Worm (Caenorhabditis elegans) whole organism, L4 larva: Measurements from ENCODE around the gene F44E5.5.

Experiments used
- F10B5.3 ChIP-seq: sonication (generic microtip); optimal IDR thresholded peaks from 2 replicates; lab custom pipeline; 2016; ENCODE audit warnings: mild to moderate bottlenecking, missing genetic modification characterization, missing compliant biosample characterization
- F26F4.8 ChIP-seq: fragments of 200-800 bp; sonication (Bioruptor generic); conservative IDR thresholded peaks from 2 replicates; pipeline ENCODE4 v1.3.6; 2022; ENCODE audit warnings: missing genetic modification characterization, missing compliant biosample characterization
- F37D6.2 ChIP-seq: sonication (generic microtip); optimal IDR thresholded peaks from 2 replicates; lab custom pipeline; 2016; ENCODE audit warnings: mild to moderate bottlenecking, missing genetic modification characterization, missing compliant biosample characterization
- F44E2.7 ChIP-seq: fragments of 200-800 bp; sonication (Bioruptor generic); IDR thresholded peaks from 2 replicates; pipeline ENCODE4 v2.1.2; 2022; ENCODE audit warnings: missing genetic modification characterization, missing compliant biosample characterization
- T26A8.4 ChIP-seq: fragments of 200-800 bp; sonication (Bioruptor generic); IDR thresholded peaks from 2 replicates; pipeline ENCODE4 v1.3.6; 2022; ENCODE audit warnings: missing genetic modification characterization, missing compliant biosample characterization
- Y105C5A.15 ChIP-seq: fragments of 200-800 bp; sonication (Bioruptor generic); IDR thresholded peaks from 2 replicates; pipeline ENCODE4 v1.3.6; 2022; ENCODE audit warnings: missing genetic modification characterization, missing compliant biosample characterization
- Y48G9A.11 ChIP-seq: fragments of 200-800 bp; sonication (Bioruptor generic); IDR thresholded peaks from 2 replicates; pipeline ENCODE4 v1.3.6; 2022; ENCODE audit warnings: missing genetic modification reagents, missing genetic modification characterization, missing compliant biosample characterization
- ZK337.2 ChIP-seq: fragments of 200-800 bp; sonication (Bioruptor generic); IDR thresholded peaks from 2 replicates; pipeline ENCODE4 v1.3.6; 2022; ENCODE audit warnings: missing genetic modification reagents, missing genetic modification characterization, missing compliant biosample characterization
- arid-1 ChIP-seq: fragments of 200-800 bp; sonication (Bioruptor generic); conservative IDR thresholded peaks from 2 replicates; pipeline ENCODE4 v1.3.6; 2022; ENCODE audit warnings: missing genetic modification reagents, missing genetic modification characterization, missing compliant biosample characterization
- ceh-20 ChIP-seq: fragments of 200-800 bp; sonication (Bioruptor generic); IDR thresholded peaks from 2 replicates; pipeline ENCODE4 v1.3.6; 2022; ENCODE audit warnings: missing genetic modification reagents, missing genetic modification characterization, missing compliant biosample characterization
- ceh-44 ChIP-seq: fragments of 200-800 bp; sonication (Bioruptor generic); IDR thresholded peaks from 2 replicates; pipeline ENCODE4 v1.3.6; 2022; ENCODE audit warnings: missing genetic modification reagents, missing genetic modification characterization, missing compliant biosample characterization
- ceh-62 ChIP-seq: sonication (generic microtip); optimal IDR thresholded peaks from 2 replicates; lab custom pipeline; 2017; ENCODE audit warnings: missing biosample characterization, missing genetic modification characterization
- daf-12 ChIP-seq: fragments of 150-350 bp; optimal IDR thresholded peaks from 2 replicates; lab custom pipeline; 2014; ENCODE audit warnings: missing biosample characterization, missing genetic modification reagents, missing genetic modification characterization
- daf-19 ChIP-seq: fragments of 200-800 bp; sonication (Bioruptor generic); conservative IDR thresholded peaks from 2 replicates; pipeline ENCODE4 v1.3.6; 2022; ENCODE audit warnings: missing genetic modification characterization, missing compliant biosample characterization
- dpl-1 ChIP-seq: fragments of 150-350 bp; optimal IDR thresholded peaks from 2 replicates; lab custom pipeline; 2014; ENCODE audit warnings: missing biosample characterization, missing genetic modification reagents, missing genetic modification characterization
- egl-27 ChIP-seq: sonication (generic microtip); optimal IDR thresholded peaks from 3 replicates; lab custom pipeline; 2017; ENCODE audit warnings: missing biosample characterization, missing genetic modification reagents, missing genetic modification characterization
- egl-43 ChIP-seq: fragments of 200-800 bp; sonication (Bioruptor generic); IDR thresholded peaks from 2 replicates; pipeline ENCODE4 v1.3.6; 2022; ENCODE audit warnings: missing genetic modification reagents, missing genetic modification characterization, missing compliant biosample characterization
- fkh-10 ChIP-seq: fragments of 150-350 bp; optimal IDR thresholded peaks from 2 replicates; lab custom pipeline; 2014; ENCODE audit warnings: missing biosample characterization, missing genetic modification reagents, missing genetic modification characterization
- fos-1 ChIP-seq: fragments of 150-350 bp; optimal IDR thresholded peaks from 2 replicates; lab custom pipeline; 2014; ENCODE audit warnings: missing biosample characterization, missing genetic modification characterization
- hlh-11 ChIP-seq: fragments of 200-800 bp; sonication (Bioruptor generic); optimal IDR thresholded peaks from 2 replicates; lab custom pipeline; 2018; ENCODE audit warnings: mild to moderate bottlenecking, missing genetic modification characterization, missing compliant biosample characterization
- hlh-30 ChIP-seq: sonication (generic microtip); optimal IDR thresholded peaks from 2 replicates; lab custom pipeline; 2017; ENCODE audit warnings: antibody characterized with exemption, mild to moderate bottlenecking, missing genetic modification characterization, missing compliant biosample characterization; ENCODE audit not compliant: insufficient read depth
- jun-1 ChIP-seq: fragments of 150-350 bp; optimal IDR thresholded peaks from 2 replicates; lab custom pipeline; 2014; ENCODE audit warnings: missing biosample characterization, missing genetic modification reagents, missing genetic modification characterization
- lim-7 ChIP-seq: fragments of 200-800 bp; sonication (Bioruptor generic); IDR thresholded peaks from 2 replicates; pipeline ENCODE4 v1.3.6; 2022; ENCODE audit warnings: missing genetic modification characterization, missing compliant biosample characterization
- lin-38 ChIP-seq: fragments of 200-800 bp; sonication (Bioruptor generic); IDR thresholded peaks from 2 replicates; pipeline ENCODE4 v1.3.6; 2022; ENCODE audit warnings: missing genetic modification reagents, missing genetic modification characterization, missing compliant biosample characterization
- madf-5 ChIP-seq, 2 experiments: fragments of 200-800 bp; sonication (Bioruptor generic); IDR thresholded peaks; 2 replicates each; pipeline ENCODE4 v1.3.6; 2022; ENCODE audit warnings: missing compliant biosample characterization in 2 of 2, missing genetic modification characterization in 2 of 2
- mdl-1 ChIP-seq, 2 experiments: fragments of 150-350 bp in 1 of 2; sonication (generic microtip) in 1 of 2; optimal IDR thresholded peaks; 2 replicates each; lab custom pipeline; 2014 to 2017; ENCODE audit warnings: missing biosample characterization in 2 of 2, missing genetic modification characterization in 2 of 2
- mdt-29 ChIP-seq: fragments of 200-800 bp; sonication (Bioruptor generic); IDR thresholded peaks from 2 replicates; pipeline ENCODE4 v1.3.6; 2022; ENCODE audit warnings: missing genetic modification reagents, missing genetic modification characterization, missing compliant biosample characterization
- mes-2 ChIP-seq: sonication (generic microtip); optimal IDR thresholded peaks from 2 replicates; lab custom pipeline; 2016; ENCODE audit warnings: missing genotype, mild to moderate bottlenecking, missing genetic modification characterization, missing compliant biosample characterization; ENCODE audit not compliant: poor library complexity, severe bottlenecking
- nhr-10 ChIP-seq: fragments of 150-350 bp; optimal IDR thresholded peaks from 2 replicates; lab custom pipeline; 2014; ENCODE audit warnings: missing biosample characterization, missing genetic modification characterization
- nhr-102 ChIP-seq: sonication (generic microtip); optimal IDR thresholded peaks from 2 replicates; lab custom pipeline; 2016; ENCODE audit warnings: mild to moderate bottlenecking, missing genetic modification characterization, moderate library complexity, missing compliant biosample characterization
- nhr-11 ChIP-seq: fragments of 150-350 bp; optimal IDR thresholded peaks from 2 replicates; lab custom pipeline; 2014; ENCODE audit warnings: missing biosample characterization, missing genetic modification characterization
- nhr-111 ChIP-seq: fragments of 200-800 bp; sonication (Bioruptor generic); optimal IDR thresholded peaks from 2 replicates; lab custom pipeline; 2018; ENCODE audit warnings: mild to moderate bottlenecking, missing genetic modification characterization, missing compliant biosample characterization
- nhr-237 ChIP-seq: sonication (generic microtip); optimal IDR thresholded peaks from 2 replicates; lab custom pipeline; 2017; ENCODE audit warnings: missing biosample characterization, missing genetic modification characterization
- nhr-28 ChIP-seq: fragments of 150-350 bp; optimal IDR thresholded peaks from 2 replicates; lab custom pipeline; 2014; ENCODE audit warnings: missing biosample characterization, missing genetic modification characterization
- nhr-42 ChIP-seq: fragments of 200-800 bp; sonication (Bioruptor generic); IDR thresholded peaks from 2 replicates; pipeline ENCODE4 v1.3.6; 2022; ENCODE audit warnings: missing genetic modification characterization, missing compliant biosample characterization
- nhr-6 ChIP-seq: fragments of 150-350 bp; optimal IDR thresholded peaks from 2 replicates; lab custom pipeline; 2014; ENCODE audit warnings: missing biosample characterization, missing genetic modification characterization
- nhr-76 ChIP-seq: fragments of 150-350 bp; optimal IDR thresholded peaks from 2 replicates; lab custom pipeline; 2014; ENCODE audit warnings: missing biosample characterization, missing genetic modification characterization
- pha-4 ChIP-seq, 2 experiments: fragments of 150-350 bp in 1 of 2; fragments of 200-800 bp in 1 of 2; sonication (Bioruptor generic) in 1 of 2; IDR thresholded peaks in 1 of 2; optimal IDR thresholded peaks in 1 of 2; 2 replicates each; pipeline versions ENCODE4 v1.3.6 to Lab custom; 2014 to 2022; ENCODE audit warnings: missing genetic modification characterization in 2 of 2, missing genetic modification reagents in 2 of 2, missing biosample characterization in 1 of 2, missing compliant biosample characterization in 1 of 2
- saeg-2 ChIP-seq: fragments of 200-800 bp; sonication (Bioruptor generic); IDR thresholded peaks from 2 replicates; pipeline ENCODE4 v1.3.6; 2022; ENCODE audit warnings: missing genetic modification reagents, missing genetic modification characterization, missing compliant biosample characterization
- skn-1 ChIP-seq: fragments of 150-350 bp; optimal IDR thresholded peaks from 2 replicates; lab custom pipeline; 2014; ENCODE audit warnings: missing biosample characterization, missing genetic modification characterization
- snpc-1.2 ChIP-seq: fragments of 200-800 bp; sonication (Bioruptor generic); IDR thresholded peaks from 2 replicates; pipeline ENCODE4 v1.3.6; 2022; ENCODE audit warnings: missing genetic modification reagents, missing genetic modification characterization, missing compliant biosample characterization
- snpc-4 ChIP-seq: fragments of 150-350 bp; optimal IDR thresholded peaks from 2 replicates; lab custom pipeline; 2014; ENCODE audit warnings: missing biosample characterization, missing genetic modification characterization
- spr-1 ChIP-seq: sonication (generic microtip); optimal IDR thresholded peaks from 2 replicates; lab custom pipeline; 2016; ENCODE audit warnings: mild to moderate bottlenecking, missing genetic modification characterization, missing compliant biosample characterization
- unc-39 ChIP-seq: sonication (generic microtip); optimal IDR thresholded peaks from 2 replicates; lab custom pipeline; 2017; ENCODE audit warnings: missing biosample characterization, missing genetic modification characterization
- unc-62 ChIP-seq, 3 experiments: fragments of 150-350 bp in 1 of 3; sonication (generic microtip); optimal IDR thresholded peaks in 2 of 3; peaks in 1 of 3; 1 replicate in 1 of 3; 2 replicates in 2 of 3; lab custom pipeline; 2014 to 2017; ENCODE audit warnings: missing biosample characterization in 3 of 3, missing genetic modification characterization in 3 of 3, missing genetic modification reagents in 3 of 3, missing genotype in 1 of 3
- zfp-2 ChIP-seq: sonication (generic microtip); optimal IDR thresholded peaks from 2 replicates; lab custom pipeline; 2016; ENCODE audit warnings: mild to moderate bottlenecking, missing genetic modification characterization, missing compliant biosample characterization
- zip-11 ChIP-seq: fragments of 200-800 bp; sonication (Bioruptor generic); IDR thresholded peaks from 2 replicates; pipeline ENCODE4 v1.3.6; 2022; ENCODE audit warnings: missing genetic modification characterization, missing compliant biosample characterization
- ztf-7 ChIP-seq: fragments of 150-350 bp; optimal IDR thresholded peaks from 2 replicates; lab custom pipeline; 2014; ENCODE audit warnings: missing biosample characterization, missing genetic modification characterization

The F44E5.5 gene

ce11 chrII:11756684-11757107 lies 2.8 kb upstream of the F44E5.5 start (continued):
- peak; percentile 81 for TF ChIP-seq snpc-1.2 (GFP tag; lab: Robert Waterston, UW)
- TF ChIP-seq nhr-11 (tag; lab: Kevin White, UChicago) = no peak
- 0 out of 2 replicates have a peak, but pooled peaks have one; percentile 49 for TF ChIP-seq arid-1 (GFP tag; lab: Robert Waterston, UW)
- TF ChIP-seq unc-39 = no peak
- TF ChIP-seq saeg-2 = peak; percentile 80; the same call in 1 of the 2 replicates
- peak; percentile 21 to 78; a peak in 2 of 4 replicates for TF ChIP-seq madf-5 (GFP tag; IDR thresholded peaks at IDR 0.05; lab: Robert Waterston, UW)
- TF ChIP-seq ZK337.2 (GFP tag; lab: Robert Waterston, UW) = no peak
- no peak for TF ChIP-seq nhr-28 (tag; lab: Kevin White, UChicago)
- TF ChIP-seq daf-12 (tag; lab: Kevin White, UChicago) = no peak
- TF ChIP-seq F37D6.2 (tag; lab: Kevin White, UChicago) = no peak
- no peak for TF ChIP-seq nhr-237
- TF ChIP-seq hlh-30 (tag; lab: Kevin White, UChicago) = peak; percentile 35
- TF ChIP-seq nhr-102 (tag; lab: Kevin White, UChicago) = no peak
- peak; percentile 87 for TF ChIP-seq T26A8.4 (GFP tag; lab: Robert Waterston, UW)
- no peak for TF ChIP-seq egl-27 (tag; lab: Kevin White, UChicago)
- TF ChIP-seq dpl-1 (GFP tag; lab: Kevin White, UChicago) = no peak
- no peak for TF ChIP-seq unc-62 (GFP tag; optimal IDR thresholded peaks at IDR 0.05 in 1 of 2; lab: Kevin White, UChicago)
- no peak for TF ChIP-seq unc-62 (tag; optimal IDR thresholded peaks at IDR 0.05; lab: Kevin White, UChicago)
- no peak for TF ChIP-seq nhr-111
- TF ChIP-seq F10B5.3 (tag; lab: Kevin White, UChicago) = no peak
- peak; percentile 37 for TF ChIP-seq spr-1
- TF ChIP-seq daf-19 = peak; percentile 95; the same call in 1 of the 2 replicates
- peak; percentile 76 for TF ChIP-seq lin-38 (GFP tag; lab: Robert Waterston, UW)
- TF ChIP-seq nhr-6 = peak; percentile 48
- TF ChIP-seq lim-7 = peak; percentile 89
- no peak for TF ChIP-seq jun-1 (tag; lab: Kevin White, UChicago)
- no peak for TF ChIP-seq mes-2 (tag; lab: Kevin White, UChicago)
- 0 out of 2 replicates have a peak, but pooled peaks have one; percentile 46 for TF ChIP-seq ceh-20 (GFP tag; lab: Robert Waterston, UW)
- no peak for TF ChIP-seq nhr-76 (tag; lab: Kevin White, UChicago)
- no peak for TF ChIP-seq nhr-10 (tag; lab: Kevin White, UChicago)
- TF ChIP-seq pha-4 (GFP tag; IDR thresholded peaks at IDR 0.05; lab: Robert Waterston, UW) = peak; percentile 87
- peak; percentile 75 for TF ChIP-seq pha-4 (tag; optimal IDR thresholded peaks at IDR 0.05; lab: Kevin White, UChicago)
- peak; percentile 55 for TF ChIP-seq hlh-11 (tag; lab: Kevin White, UChicago)

ce11 chrII:11761806-11762512 lies 2.5 kb downstream of the F44E5.5 start:
- no peak; the same call in 1 of the 2 replicates for TF ChIP-seq nhr-42 (GFP tag; lab: Robert Waterston, UW)
- no peak for TF ChIP-seq skn-1 (tag; lab: Kevin White, UChicago)
- TF ChIP-seq nhr-11 (tag; lab: Kevin White, UChicago) = no peak
- no peak for TF ChIP-seq Y48G9A.11 (GFP tag; lab: Robert Waterston, UW)
- TF ChIP-seq zfp-2 (tag; lab: Kevin White, UChicago) = no peak
- no peak for TF ChIP-seq mdl-1 (tag; optimal IDR thresholded peaks at IDR 0.05; lab: Kevin White, UChicago)
- TF ChIP-seq F44E2.7 (GFP tag; lab: Robert Waterston, UW) = no peak
- TF ChIP-seq snpc-4 (tag; lab: Kevin White, UChicago) = no peak
- no peak for TF ChIP-seq ceh-44 (GFP tag; lab: Robert Waterston, UW)
- peak; percentile 63; the same call in 1 of the 2 replicates for TF ChIP-seq mdt-29 (GFP tag; lab: Robert Waterston, UW)
- TF ChIP-seq F26F4.8 (GFP tag; lab: Robert Waterston, UW) = no peak
- no peak for TF ChIP-seq egl-43 (GFP tag; lab: Robert Waterston, UW)
- TF ChIP-seq zip-11 (GFP tag; lab: Robert Waterston, UW) = no peak
- TF ChIP-seq ceh-20 (GFP tag; lab: Robert Waterston, UW) = no peak
- TF ChIP-seq ztf-7 (tag; lab: Kevin White, UChicago) = peak; percentile 24
- TF ChIP-seq jun-1 (tag; lab: Kevin White, UChicago) = no peak
- TF ChIP-seq fos-1 (tag; lab: Kevin White, UChicago) = no peak
- TF ChIP-seq Y105C5A.15 (GFP tag; lab: Robert Waterston, UW) = no peak
- TF ChIP-seq dpl-1 (GFP tag; lab: Kevin White, UChicago) = no peak
- no peak for TF ChIP-seq ceh-62
- TF ChIP-seq nhr-111 = no peak
- peak; percentile 91; the same call in 1 of the 2 replicates for TF ChIP-seq daf-19
- TF ChIP-seq nhr-6 = peak; percentile 34
- no peak for TF ChIP-seq unc-62 (GFP tag; optimal IDR thresholded peaks at IDR 0.05 in 1 of 2; lab: Kevin White, UChicago)
- TF ChIP-seq unc-62 (tag; optimal IDR thresholded peaks at IDR 0.05; lab: Kevin White, UChicago) = no peak
- no peak for TF ChIP-seq fkh-10 (GFP tag; lab: Kevin White, UChicago)
